Fruit fly (Drosophila melanogaster): ENCODE measurements around the gene plh.

plh gene

DNA sequence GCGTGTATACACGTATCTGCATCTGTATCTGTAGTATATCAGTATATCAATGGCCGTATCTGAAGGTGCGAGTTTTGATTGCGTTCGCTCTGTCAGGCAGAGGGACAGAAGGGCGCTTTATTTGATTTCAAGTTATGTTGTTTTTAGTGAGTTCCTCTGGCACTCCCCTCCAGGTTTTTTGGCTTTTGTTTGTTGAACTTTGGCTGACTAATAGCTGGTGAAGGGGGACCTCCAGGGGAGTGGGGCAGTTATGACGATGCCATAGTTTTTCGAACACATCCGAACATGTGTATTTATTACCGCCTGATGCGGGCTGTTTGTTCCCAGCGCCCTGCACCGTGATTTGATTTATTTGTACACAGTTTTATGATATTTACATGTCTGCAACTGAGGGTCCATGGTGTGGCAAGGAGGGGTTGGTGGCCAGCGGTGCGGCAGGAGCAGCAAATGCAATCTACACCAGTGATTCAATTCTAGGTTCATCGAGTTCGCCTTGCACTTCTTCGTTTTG, 18.5 kb downstream of the plh start (continued):
- TF ChIP-seq CG10267 (tag; optimal IDR thresholded peaks at IDR 0.05) (peak; percentile 27), CG10366 (GFP tag; IDR thresholded peaks at IDR 0.05) (no peak), MTF-1 (GFP tag; optimal IDR thresholded peaks at IDR 0.05; ENCODE audit: borderline replicate concordance) (peak; percentile 65), hth (optimal IDR thresholded peaks at IDR 0.05) (no peak), CG31441 (GFP tag; IDR thresholded peaks at IDR 0.05) (peak; percentile 19; the same call in 1 of the 2 replicates), CG9797 (GFP tag; optimal IDR thresholded peaks at IDR 0.05) (peak; percentile 13), CG16813 (GFP tag; IDR thresholded peaks at IDR 0.05; ENCODE audit: partially characterized antibody) (no peak), repo (GFP tag; optimal IDR thresholded peaks at IDR 0.05) (peak; percentile 9), CG33213 (GFP tag; optimal IDR thresholded peaks at IDR 0.05) (no peak), CG15514 (GFP tag; optimal IDR thresholded peaks at IDR 0.05) (no peak), Hr39 (optimal IDR thresholded peaks at IDR 0.05) (no peak), gem (tag; optimal IDR thresholded peaks at IDR 0.05) (peak; percentile 34), ind (GFP tag; optimal IDR thresholded peaks at IDR 0.05) (no peak), CG4404 (GFP tag; IDR thresholded peaks at IDR 0.05) (no peak), ftz-f1 (GFP tag; optimal IDR thresholded peaks at IDR 0.05) (peak; percentile 7), CG32532 (GFP tag; IDR thresholded peaks at IDR 0.05) (0 out of 2 replicates have a peak, but pooled peaks have one; percentile 26), CG11085 (GFP tag; IDR thresholded peaks at IDR 0.05) (no peak), CG15601 (tag; optimal IDR thresholded peaks at IDR 0.05) (peak; percentile 57), CG13775 (GFP tag; optimal IDR thresholded peaks at IDR 0.05) (peak; percentile 33), CG3163 (GFP tag; optimal IDR thresholded peaks at IDR 0.05) (no peak), CG14014 (GFP tag; IDR thresholded peaks at IDR 0.05) (peak; percentile 33; the same call in 1 of the 2 replicates), dpn (GFP tag; optimal IDR thresholded peaks at IDR 0.05) (peak in 1 of 2 experiments; percentile 15), luna (GFP tag; optimal IDR thresholded peaks at IDR 0.05) (no peak), Rx (GFP tag; IDR thresholded peaks at IDR 0.05) (0 out of 2 replicates have a peak, but pooled peaks have one; percentile 9), ranshi (GFP tag; IDR thresholded peaks at IDR 0.05) (peak; percentile 13; the same call in 1 of the 2 replicates), en (GFP tag; optimal IDR thresholded peaks at IDR 0.05) (no peak), CoRest (tag; optimal IDR thresholded peaks at IDR 0.05) (peak; percentile 29), sug (tag; optimal IDR thresholded peaks at IDR 0.05) (peak; percentile 70), MESR4 (GFP tag; optimal IDR thresholded peaks at IDR 0.05) (no peak), CG9876 (GFP tag; optimal IDR thresholded peaks at IDR 0.05) (peak; percentile 4), Rfx (GFP tag; IDR thresholded peaks at IDR 0.05) (peak; percentile 22; the same call in 1 of the 2 replicates), gce (GFP tag; IDR thresholded peaks at IDR 0.05) (peak; percentile 58; the same call in 1 of the 3 replicates), CG10543 (GFP tag; optimal IDR thresholded peaks at IDR 0.05) (peak; percentile 78), CG34224 (GFP tag; IDR thresholded peaks at IDR 0.05; ENCODE audit: partially characterized antibody) (no peak), CG6791 (GFP tag; IDR thresholded peaks at IDR 0.05; ENCODE audit: partially characterized antibody) (no peak), CG9727 (GFP tag; optimal IDR thresholded peaks at IDR 0.05) (peak; percentile 78), CG11398 (GFP tag; optimal IDR thresholded peaks at IDR 0.05) (peak; percentile 76), Camta (GFP tag; optimal IDR thresholded peaks at IDR 0.05) (peak; percentile 34), CG2875 (GFP tag; optimal IDR thresholded peaks at IDR 0.05) (peak; percentile 73), grau (tag; optimal IDR thresholded peaks at IDR 0.05) (peak; percentile 26), CG8359 (GFP tag; optimal IDR thresholded peaks at IDR 0.05; ENCODE audit: borderline replicate concordance) (peak; percentile 46), CG7372 (GFP tag; IDR thresholded peaks at IDR 0.05) (no peak), CG10147 (GFP tag; optimal IDR thresholded peaks at IDR 0.05) (peak; percentile 14), B-H1 (GFP tag; IDR thresholded peaks at IDR 0.05) (no peak), CG18619 (GFP tag; optimal IDR thresholded peaks at IDR 0.05) (no peak), CG4424 (GFP tag; optimal IDR thresholded peaks at IDR 0.05) (peak; percentile 34), esg (GFP tag; conservative IDR thresholded peaks at IDR 0.05) (no peak), CG17912 (GFP tag; optimal IDR thresholded peaks at IDR 0.05) (peak; percentile 66), pzg (GFP tag; optimal IDR thresholded peaks at IDR 0.05) (no peak), cg (GFP tag; optimal IDR thresholded peaks at IDR 0.05) (peak; percentile 75)
